ENCODE assay signal across 5 worm cellular contexts in the genomic region with DNA sequence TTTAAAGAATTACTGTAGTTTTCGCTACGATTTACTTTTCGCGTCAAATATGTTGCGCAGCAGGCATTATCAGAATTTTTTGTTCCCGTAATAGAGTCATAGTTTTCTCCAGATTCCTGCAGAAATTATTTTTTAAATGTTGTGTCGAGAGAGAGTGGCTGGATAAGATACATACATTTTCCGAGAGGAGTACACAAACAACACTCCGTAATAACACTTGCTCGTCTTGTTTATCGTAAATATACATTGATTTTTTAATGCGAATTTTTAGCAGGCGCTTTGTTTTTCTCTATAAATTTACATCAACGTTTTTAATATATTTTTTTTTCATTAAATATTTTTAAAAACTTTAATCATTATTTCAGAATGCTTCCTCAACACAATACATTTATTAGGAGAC.
TF ChIP-seq lines count a peak whose summit lies in the region.

Gene taf-8 (plus strand): TSS at position 360 of the 400 bp plus-strand sequence.

TF ChIP-seq in whole organism, L1 larva, 84 proteins besides CTCF, POLR2A, EP300 and RAD21 (continues in another document):
- TF ChIP-seq C16A3.4 (tag; optimal IDR thresholded peaks at IDR 0.05; lab: Kevin White, UChicago) = peak; percentile 69
- peak; percentile 71 for TF ChIP-seq lin-14 (GFP tag; optimal IDR thresholded peaks at IDR 0.05; lab: Kevin White, UChicago)
- TF ChIP-seq skn-1 (tag; optimal IDR thresholded peaks at IDR 0.05; lab: Kevin White, UChicago) = peak; percentile 13
- peak; percentile 62 for TF ChIP-seq rnt-1 (tag; optimal IDR thresholded peaks at IDR 0.05; lab: Kevin White, UChicago)
- TF ChIP-seq elt-3 (tag; optimal IDR thresholded peaks at IDR 0.05; lab: Kevin White, UChicago) = peak in 1 of 6 experiments; percentile 6
- no peak for TF ChIP-seq blmp-1 (tag; optimal IDR thresholded peaks at IDR 0.05; lab: Kevin White, UChicago)
- TF ChIP-seq pqm-1 (tag; optimal IDR thresholded peaks at IDR 0.05; lab: Kevin White, UChicago) = no peak
- peak; percentile 52 for TF ChIP-seq dsc-1 (tag; optimal IDR thresholded peaks at IDR 0.05; lab: Kevin White, UChicago)
- no peak for TF ChIP-seq mep-1 (tag; optimal IDR thresholded peaks at IDR 0.05; lab: Kevin White, UChicago)
- no peak for TF ChIP-seq vab-15 (tag; optimal IDR thresholded peaks at IDR 0.05; lab: Kevin White, UChicago)
- no peak for TF ChIP-seq aha-1 (tag; optimal IDR thresholded peaks at IDR 0.05; lab: Kevin White, UChicago)
- no peak for TF ChIP-seq nhr-84 (tag; optimal IDR thresholded peaks at IDR 0.05; lab: Kevin White, UChicago)
- no peak for TF ChIP-seq egl-27 (tag; optimal IDR thresholded peaks at IDR 0.05; lab: Kevin White, UChicago)
- TF ChIP-seq unc-30 (tag; optimal IDR thresholded peaks at IDR 0.05; lab: Kevin White, UChicago) = no peak
- no peak for TF ChIP-seq ztf-4 (tag; optimal IDR thresholded peaks at IDR 0.05; lab: Kevin White, UChicago)
- peak; percentile 76 for TF ChIP-seq nhr-71 (tag; optimal IDR thresholded peaks at IDR 0.05; lab: Kevin White, UChicago)
- TF ChIP-seq aly-2 (tag; optimal IDR thresholded peaks at IDR 0.05; lab: Kevin White, UChicago) = peak; percentile 31

TF ChIP-seq in whole organism, L3 larva, 47 proteins besides CTCF, POLR2A, EP300 and RAD21:
- TF ChIP-seq nhr-23 (tag; optimal IDR thresholded peaks at IDR 0.05; lab: Kevin White, UChicago) (peak; percentile 57), ceh-9 (tag; optimal IDR thresholded peaks at IDR 0.05; lab: Kevin White, UChicago) (no peak), hmg-11 (tag; optimal IDR thresholded peaks at IDR 0.05; lab: Kevin White, UChicago) (peak; percentile 55), lin-15B (tag; optimal IDR thresholded peaks at IDR 0.05; lab: Kevin White, UChicago) (peak; percentile 47), lin-39 (tag; optimal IDR thresholded peaks at IDR 0.05; lab: Kevin White, UChicago) (peak; percentile 7), R02D3.7 (tag; optimal IDR thresholded peaks at IDR 0.05; lab: Kevin White, UChicago) (peak; percentile 92), elt-2 (tag; optimal IDR thresholded peaks at IDR 0.05; lab: Kevin White, UChicago) (peak; percentile 12), elt-1 (tag; optimal IDR thresholded peaks at IDR 0.05; lab: Kevin White, UChicago) (no peak), nhr-25 (tag; optimal IDR thresholded peaks at IDR 0.05; lab: Kevin White, UChicago) (peak; percentile 6), nhr-28 (tag; optimal IDR thresholded peaks at IDR 0.05; lab: Kevin White, UChicago) (no peak), unc-39 (tag; optimal IDR thresholded peaks at IDR 0.05; lab: Kevin White, UChicago) (no peak), pha-4 (tag; optimal IDR thresholded peaks at IDR 0.05; lab: Kevin White, UChicago) (peak; percentile 84)

TF ChIP-seq in whole organism, early embryonic, 17 proteins besides CTCF, POLR2A, EP300 and RAD21:
- TF ChIP-seq hnd-1 (tag; optimal IDR thresholded peaks at IDR 0.05; lab: Kevin White, UChicago) = no peak
- TF ChIP-seq F13C5.2 (tag; optimal IDR thresholded peaks at IDR 0.05; lab: Kevin White, UChicago) = peak; percentile 7

TF ChIP-seq in whole organism, midembryonic, 9 proteins besides CTCF, POLR2A, EP300 and RAD21:
- TF ChIP-seq flt-1 (GFP tag; IDR thresholded peaks at IDR 0.05; lab: Robert Waterston, UW) = no peak
- TF ChIP-seq T22C8.4 (GFP tag; IDR thresholded peaks at IDR 0.05; lab: Robert Waterston, UW) = 0 out of 2 replicates have a peak, but pooled peaks have one; percentile 23

TF ChIP-seq in whole organism, young adult, 124 proteins besides CTCF, POLR2A, EP300 and RAD21:
- TF ChIP-seq nhr-179 (tag; optimal IDR thresholded peaks at IDR 0.05; lab: Kevin White, UChicago) (no peak), attf-3 (GFP tag; conservative IDR thresholded peaks at IDR 0.05; lab: Robert Waterston, UW) (peak; percentile 95), ztf-18 (tag; optimal IDR thresholded peaks at IDR 0.05; lab: Kevin White, UChicago) (no peak), B0336.3 (GFP tag; IDR thresholded peaks at IDR 0.05; lab: Robert Waterston, UW) (no peak), lsl-1 (GFP tag; optimal IDR thresholded peaks at IDR 0.05; lab: Kevin White, UChicago) (peak; percentile 73), B0261.1 (tag; optimal IDR thresholded peaks at IDR 0.05; lab: Kevin White, UChicago) (no peak), hmg-1.2 (GFP tag; IDR thresholded peaks at IDR 0.05; lab: Robert Waterston, UW) (peak; percentile 16; the same call in 1 of the 2 replicates)

Comparison
In these comparisons a context has a peak if more than half of its experiments do, and no peak if none do; other contexts are left out.
1. Of the 8 proteins assayed by ChIP-seq in both whole organism, young adult and whole organism, L1 larva: peak only in whole organism, young adult: none; only in whole organism, L1 larva: dpl-1, efl-1, lin-35, nhr-90, snpc-4 and unc-130; in both: none; in neither: 2.